In the genomic region with DNA sequence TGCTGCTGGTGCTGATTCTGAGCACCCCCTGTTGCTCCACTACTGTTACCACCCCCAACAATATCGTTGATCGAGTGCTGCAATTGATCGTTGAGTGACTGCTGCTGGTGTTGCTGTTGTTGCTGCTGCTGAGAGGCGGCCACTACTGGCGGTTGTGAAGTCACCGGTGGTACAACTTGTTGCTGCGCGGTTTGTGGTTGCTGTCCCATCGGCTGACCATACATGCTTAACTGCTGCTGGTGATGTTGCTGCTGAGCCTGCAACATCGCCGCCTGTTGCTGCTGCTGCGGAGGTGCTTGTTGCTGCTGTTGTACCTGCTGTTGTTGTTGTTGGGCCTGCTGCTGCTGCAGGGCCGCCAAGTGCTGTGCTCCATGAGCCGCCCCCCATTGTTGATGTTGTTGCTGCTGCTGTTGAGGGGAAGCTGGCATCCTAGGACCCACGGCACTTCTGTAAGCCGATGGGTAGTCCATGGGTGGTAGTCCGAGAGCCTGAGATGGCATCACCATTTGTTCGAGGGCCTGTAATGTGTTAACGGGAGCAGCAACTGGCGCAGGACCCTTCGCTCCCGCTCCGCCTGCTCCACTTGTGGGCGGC, we compare ENCODE assay signal across 2 fruit fly cellular contexts.
TF ChIP-seq lines count a peak whose summit lies in the region.

No protein-coding gene starts in this region.

- no peak for TF ChIP-seq CTCF in whole organism, embryonic (GFP tag; optimal IDR thresholded peaks at IDR 0.05; lab: Kevin White, UChicago)

TF ChIP-seq in whole organism, embryonic, 481 proteins besides CTCF, POLR2A, EP300 and RAD21:
- no peak for TF ChIP-seq lab (GFP tag; optimal IDR thresholded peaks at IDR 0.05; lab: Kevin White, UChicago)
- peak; percentile 87 for TF ChIP-seq Ets65A (GFP tag; lab: Kevin White, UChicago)

TF ChIP-seq in whole organism, wandering third instar larva, 38 proteins besides CTCF, POLR2A, EP300 and RAD21:
- TF ChIP-seq CG32264 (GFP tag; optimal IDR thresholded peaks at IDR 0.05; lab: Kevin White, UChicago) (no peak), Dfd (GFP tag; optimal IDR thresholded peaks at IDR 0.05; lab: Kevin White, UChicago) (peak; percentile 91), dsf (GFP tag; optimal IDR thresholded peaks at IDR 0.05; lab: Kevin White, UChicago; ENCODE audit: borderline replicate concordance) (no peak), fru (GFP tag; optimal IDR thresholded peaks at IDR 0.05; lab: Kevin White, UChicago) (no peak)

Comparison
In these comparisons a context has a peak if more than half of its experiments do, and no peak if none do; other contexts are left out.
1. Of the 10 proteins assayed by ChIP-seq in both whole organism, embryonic and whole organism, wandering third instar larva: peak only in whole organism, embryonic: none; only in whole organism, wandering third instar larva: Dfd; in both: none; in neither: 9.